Fruit fly (Drosophila melanogaster) Kc167 (cell line): ENCODE measurements around the gene Grp170.

ENCODE experiments used
- Myc ChIP-seq: fragments of >200 bp; optimal IDR thresholded peaks from 2 replicates; lab custom pipeline; 2017; ENCODE audit warnings: missing external identifiers
- Sin3A ChIP-seq: fragments of >200 bp; optimal IDR thresholded peaks from 2 replicates; lab custom pipeline; 2018; ENCODE audit warnings: missing external identifiers
- h ChIP-seq: fragments of >200 bp; optimal IDR thresholded peaks from 3 replicates; lab custom pipeline; 2018; ENCODE audit warnings: missing external identifiers
- insv ChIP-seq: fragments of >200 bp; optimal IDR thresholded peaks from 3 replicates; lab custom pipeline; 2018; ENCODE audit warnings: missing external identifiers
- psq ChIP-seq: fragments of >200 bp; optimal IDR thresholded peaks from 2 replicates; lab custom pipeline; 2017; ENCODE audit warnings: missing external identifiers
- ttk ChIP-seq: sonication (Bioruptor generic); optimal IDR thresholded peaks from 2 replicates; lab custom pipeline; 2017; ENCODE audit warnings: missing external identifiers

Grp170 gene

dm6 chrX:2296230-2297044 lies 21.6 kb upstream of the Grp170 start:
- TF ChIP-seq ttk (lab: Kevin White, UChicago) (no peak), Myc (lab: Kevin White, UChicago) (no peak), h (lab: Kevin White, UChicago) (no peak), Sin3A (lab: Kevin White, UChicago) (no peak), insv (lab: Kevin White, UChicago) (no peak), psq (lab: Kevin White, UChicago) (no peak)

- TF ChIP-seq Myc (lab: Kevin White, UChicago) (no peak), h (lab: Kevin White, UChicago) (no peak), ttk (lab: Kevin White, UChicago) (no peak), psq (lab: Kevin White, UChicago) (no peak), Sin3A (lab: Kevin White, UChicago) (no peak), insv (lab: Kevin White, UChicago) (no peak)
These were observed 20.8 kb upstream of the Grp170 start, which contains the start of gene Raf for dm6 chrX:2295435-2296229. Raf (plus strand) TSS chrX:2295466.

DNA sequence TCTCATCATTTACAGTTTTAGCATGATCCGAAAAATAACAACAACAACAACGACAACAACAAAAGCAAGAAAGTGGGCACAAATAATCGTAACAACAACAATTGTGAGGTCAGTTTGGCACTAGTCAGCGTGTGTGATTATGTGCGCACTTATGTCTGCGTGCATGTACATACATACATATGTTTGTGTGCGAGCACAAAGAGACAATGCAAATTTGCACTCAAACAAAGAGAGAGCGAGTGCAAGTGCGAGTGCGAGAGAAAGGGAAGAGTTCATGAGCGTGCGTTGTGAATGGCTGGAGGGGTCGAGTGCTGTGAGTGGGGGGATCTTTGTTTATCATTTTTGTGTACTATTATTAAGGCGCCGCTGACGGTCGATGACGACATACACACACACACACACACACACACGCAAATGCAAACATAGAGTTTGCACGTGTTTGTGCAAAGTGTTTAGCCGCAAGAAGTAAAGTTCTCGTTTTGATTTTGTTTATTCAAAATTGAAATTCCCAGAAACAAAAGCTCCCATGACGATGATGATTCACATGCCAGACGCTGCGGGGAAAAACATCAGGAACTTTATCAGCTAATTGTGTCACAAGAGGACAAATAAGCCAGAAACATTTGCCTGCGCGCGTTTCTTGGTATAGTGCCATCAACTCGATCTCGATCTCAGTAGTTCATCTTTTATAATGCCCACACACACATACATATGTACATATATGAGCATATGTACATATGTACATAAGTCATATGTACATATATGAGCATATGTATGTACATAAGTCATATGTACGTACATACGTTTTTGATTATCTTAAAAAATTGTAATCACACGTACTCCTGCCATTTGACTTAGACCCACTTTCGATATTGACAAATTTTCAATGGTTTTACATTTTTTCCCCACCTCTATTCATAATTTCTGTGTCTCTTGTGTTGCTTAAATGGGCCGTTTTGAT lies 19.9 kb upstream of the Grp170 start:
- TF ChIP-seq insv (lab: Kevin White, UChicago) (no peak), Myc (lab: Kevin White, UChicago) (no peak), Sin3A (lab: Kevin White, UChicago) (no peak), psq (lab: Kevin White, UChicago) (no peak), h (lab: Kevin White, UChicago) (no peak), ttk (lab: Kevin White, UChicago) (no peak)

DNA sequence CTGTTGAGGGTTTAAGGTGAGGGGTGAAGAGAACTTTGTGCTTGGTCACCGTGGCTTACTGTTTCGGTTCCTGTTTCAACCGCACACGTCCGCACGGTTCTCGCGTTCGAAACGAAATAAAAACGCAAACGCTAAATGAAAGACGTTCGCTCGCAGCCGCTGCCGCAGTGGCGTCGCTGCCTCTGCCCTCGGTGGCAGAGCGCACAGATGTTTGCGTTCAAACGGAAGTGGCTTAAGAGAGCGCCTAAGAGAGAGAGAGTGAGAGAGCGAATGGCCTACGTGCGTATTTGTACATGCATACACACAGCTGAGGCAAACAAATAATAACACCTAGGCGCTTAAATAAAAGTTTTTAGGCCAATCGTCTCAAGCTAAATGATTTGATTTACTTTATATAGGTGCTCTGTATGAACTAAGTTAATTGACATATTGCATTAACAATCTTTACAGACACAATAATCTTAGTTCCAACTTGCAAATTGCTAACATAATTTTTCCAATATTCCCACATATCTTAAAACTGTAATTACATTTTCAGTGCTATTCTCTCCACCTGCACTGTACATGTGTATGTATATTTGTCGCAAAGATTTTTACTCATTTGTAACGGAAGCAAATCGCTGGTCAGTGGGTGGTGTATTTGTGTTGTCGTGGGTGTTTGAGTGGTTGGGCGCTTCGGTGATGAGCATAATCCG lies 18.6 kb upstream of the Grp170 start, which contains the start of gene CG2865:
Gene CG2865, minus strand, starts transcription at position 118 of the 695 bp plus-strand sequence.
- TF ChIP-seq Sin3A (lab: Kevin White, UChicago) (no peak), insv (lab: Kevin White, UChicago) (no peak), h (lab: Kevin White, UChicago) (no peak), Myc (lab: Kevin White, UChicago) (no peak), ttk (lab: Kevin White, UChicago) (no peak), psq (lab: Kevin White, UChicago) (no peak)

DNA sequence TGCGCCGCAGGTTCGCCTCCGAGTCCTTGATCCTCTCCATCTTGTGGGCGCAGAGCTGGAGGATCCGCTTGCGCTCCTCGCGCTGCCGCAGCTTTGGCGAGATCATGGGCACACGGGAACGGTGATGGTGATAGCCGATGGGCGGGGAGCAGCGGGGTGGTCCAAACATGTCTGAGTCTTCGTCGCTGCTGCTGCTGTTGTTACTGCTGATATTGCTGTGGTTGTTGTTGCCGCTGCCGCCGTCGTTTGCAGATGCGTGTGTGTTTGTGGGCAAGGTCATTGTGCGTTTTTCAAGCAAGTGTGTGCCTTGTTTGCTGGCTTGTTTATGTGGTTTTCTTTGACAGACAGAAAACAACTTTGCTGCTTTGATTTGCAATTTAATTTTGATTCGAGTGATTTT lies 17.5 kb upstream of the Grp170 start:
- TF ChIP-seq Myc (lab: Kevin White, UChicago) (no peak), insv (lab: Kevin White, UChicago) (no peak), ttk (lab: Kevin White, UChicago) (no peak), Sin3A (lab: Kevin White, UChicago) (no peak), psq (lab: Kevin White, UChicago) (no peak), h (lab: Kevin White, UChicago) (no peak)

- TF ChIP-seq insv (lab: Kevin White, UChicago) (no peak), psq (lab: Kevin White, UChicago) (no peak), ttk (lab: Kevin White, UChicago) (no peak), h (lab: Kevin White, UChicago) (no peak), Myc (lab: Kevin White, UChicago) (no peak), Sin3A (lab: Kevin White, UChicago) (no peak)
These were observed 16.2 kb upstream of the Grp170 start for dm6 chrX:2291023-2291422.

DNA sequence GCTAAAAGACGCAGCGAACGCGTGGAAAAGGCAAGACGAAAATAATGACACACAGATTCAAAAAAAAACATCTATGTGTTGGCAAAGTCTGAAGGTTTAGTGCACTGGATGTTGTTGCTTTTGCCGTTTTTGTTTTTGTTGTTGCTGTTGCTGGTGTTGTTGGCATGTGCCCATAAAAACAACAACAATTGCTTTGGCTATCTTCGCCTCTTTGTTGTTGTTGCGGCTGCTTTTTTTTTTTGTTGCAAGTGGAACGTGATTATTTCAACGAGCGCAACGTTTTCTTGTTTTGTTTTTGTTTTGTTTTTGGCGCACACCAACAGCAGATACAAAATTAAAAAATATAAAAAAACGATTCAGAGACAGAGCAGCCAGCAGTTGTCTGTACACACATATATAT lies 14.3 kb upstream of the Grp170 start:
- TF ChIP-seq Myc (lab: Kevin White, UChicago) (no peak), insv (lab: Kevin White, UChicago) (no peak), Sin3A (lab: Kevin White, UChicago) (no peak), psq (lab: Kevin White, UChicago) (no peak), h (lab: Kevin White, UChicago) (no peak), ttk (lab: Kevin White, UChicago) (no peak)

DNA sequence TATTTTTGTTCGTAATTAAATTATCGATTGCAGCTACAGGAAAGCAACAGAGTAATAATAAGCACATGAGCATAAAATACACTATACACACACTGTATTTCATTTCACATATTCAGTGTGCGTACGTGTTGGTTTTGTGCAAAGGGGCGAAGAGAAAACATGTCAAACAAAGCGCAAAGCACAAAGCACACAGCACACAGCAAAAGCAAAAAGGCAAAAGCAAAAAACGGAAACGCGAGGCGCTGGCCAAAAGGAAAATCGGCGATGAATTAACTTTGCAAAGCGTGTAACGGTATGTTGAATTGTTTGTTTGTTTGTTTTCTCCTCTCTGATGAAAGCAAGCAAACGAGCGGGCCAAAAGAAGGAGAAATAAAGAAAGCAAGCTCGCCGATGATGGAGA lies 13.5 kb upstream of the Grp170 start:
- TF ChIP-seq Sin3A (lab: Kevin White, UChicago): no peak
- no peak for TF ChIP-seq ttk (lab: Kevin White, UChicago)
- no peak for TF ChIP-seq h (lab: Kevin White, UChicago)
- no peak for TF ChIP-seq psq (lab: Kevin White, UChicago)
- TF ChIP-seq Myc (lab: Kevin White, UChicago): no peak
- no peak for TF ChIP-seq insv (lab: Kevin White, UChicago)

- TF ChIP-seq h (lab: Kevin White, UChicago) (no peak), insv (lab: Kevin White, UChicago) (no peak), Sin3A (lab: Kevin White, UChicago) (no peak), ttk (lab: Kevin White, UChicago) (no peak), Myc (lab: Kevin White, UChicago) (no peak), psq (lab: Kevin White, UChicago) (no peak)
These were observed 12.1 kb upstream of the Grp170 start for dm6 chrX:2286985-2287384.
